Worm (Caenorhabditis elegans): ENCODE results near the gene C03A7.13.

ce11 chrV:5146394-5146793, 45.9 kb downstream of the C03A7.13 start, which contains the start of gene F14F9.6:
- TF ChIP-seq ama-1 (optimal IDR thresholded peaks at IDR 0.05) (no peak), flt-1 (GFP tag; IDR thresholded peaks at IDR 0.05) (no peak), hnd-1 (tag; optimal IDR thresholded peaks at IDR 0.05) (no peak), sea-1 (GFP tag; conservative IDR thresholded peaks at IDR 0.05) (no peak), tbx-11 (GFP tag; IDR thresholded peaks at IDR 0.05) (no peak), F13C5.2 (tag; optimal IDR thresholded peaks at IDR 0.05) (no peak), hmg-4 (GFP tag; optimal IDR thresholded peaks at IDR 0.05) (no peak), B0310.2 (tag; optimal IDR thresholded peaks at IDR 0.05) (no peak), ets-7 (tag; optimal IDR thresholded peaks at IDR 0.05) (no peak), ceh-13 (GFP tag; optimal IDR thresholded peaks at IDR 0.05) (no peak), hmbx-1 (tag; optimal IDR thresholded peaks at IDR 0.05) (no peak), ceh-36 (tag; optimal IDR thresholded peaks at IDR 0.05) (no peak), scrt-1 (GFP tag; IDR thresholded peaks at IDR 0.05) (no peak), pes-1 (GFP tag; IDR thresholded peaks at IDR 0.05) (no peak)

Data from whole organism, early embryonic.